Worm (Caenorhabditis elegans): ENCODE results near the gene vha-4.
A peak's percentile ranks its signal among the peaks of the same experiment; 100 is the strongest.

vha-4 gene

DNA sequence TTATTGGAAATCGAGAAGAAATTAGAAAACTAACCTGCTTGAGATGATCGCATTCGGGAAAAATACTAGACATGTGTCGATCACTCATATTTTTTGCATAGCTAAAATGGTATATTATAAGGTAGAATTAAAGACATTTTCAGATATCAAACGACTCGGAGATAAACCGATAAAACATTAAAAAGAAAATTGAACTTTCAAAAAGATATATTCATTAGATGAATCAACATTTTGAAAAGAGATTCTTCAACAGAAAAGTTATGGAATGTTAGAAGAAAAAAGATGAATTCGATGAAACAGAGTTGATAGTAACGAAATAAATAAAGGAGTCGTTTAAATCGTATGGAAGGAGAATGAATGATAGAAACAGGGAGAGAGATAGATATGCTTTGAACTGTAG, 23.5 kb downstream of the vha-4 start, which contains the start of gene mdmh-35:
TSS of gene mdmh-35 (minus strand) at position 101 of the 400 bp plus-strand sequence.
- no peak for TF ChIP-seq lin-14 (GFP tag; optimal IDR thresholded peaks at IDR 0.05)
- no peak for TF ChIP-seq sptf-1 (tag; optimal IDR thresholded peaks at IDR 0.05)

DNA sequence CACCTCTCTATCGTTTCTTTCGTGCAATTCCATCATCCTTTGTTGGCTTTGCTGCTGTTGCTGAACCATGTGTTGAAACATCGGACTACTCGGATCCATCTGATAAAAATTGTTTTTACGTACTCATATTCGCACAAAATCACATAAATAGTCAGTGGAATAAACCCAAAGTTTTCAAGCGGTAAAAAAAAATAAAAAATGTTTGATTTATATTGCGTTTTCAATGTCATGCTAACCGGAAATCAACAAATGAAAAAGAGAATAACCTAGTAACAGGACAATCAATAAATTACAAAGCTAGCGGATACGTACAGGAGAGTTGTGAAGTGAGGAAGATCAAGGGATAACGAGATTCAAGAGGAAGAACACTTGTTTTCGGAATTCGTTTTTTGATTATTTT, 24.2 kb downstream of the vha-4 start, which contains the start of gene mdt-10:
TSS of gene mdt-10 (minus strand) at position 101 of the 400 bp plus-strand sequence.
- TF ChIP-seq vab-15 (tag; optimal IDR thresholded peaks at IDR 0.05) = no peak
- no peak for TF ChIP-seq ceh-8 (GFP tag; optimal IDR thresholded peaks at IDR 0.05)
- no peak for TF ChIP-seq rnt-1 (tag; optimal IDR thresholded peaks at IDR 0.05)
- TF ChIP-seq grh-1 (GFP tag; IDR thresholded peaks at IDR 0.05) = no peak
- no peak for TF ChIP-seq lir-3 (tag; optimal IDR thresholded peaks at IDR 0.05; ENCODE audit: poor library complexity)
- TF ChIP-seq pqm-1 (tag; optimal IDR thresholded peaks at IDR 0.05) = no peak
- TF ChIP-seq mep-1 (tag; optimal IDR thresholded peaks at IDR 0.05) = no peak
- no peak for TF ChIP-seq unc-62 (GFP tag; optimal IDR thresholded peaks at IDR 0.05)
- no peak for TF ChIP-seq isw-1 (GFP tag; IDR thresholded peaks at IDR 0.05)
- TF ChIP-seq ceh-90 (tag; optimal IDR thresholded peaks at IDR 0.05) = no peak
- TF ChIP-seq egl-27 (tag; optimal IDR thresholded peaks at IDR 0.05) = no peak
- TF ChIP-seq ztf-11 (tag; optimal IDR thresholded peaks at IDR 0.05) = no peak
- no peak for TF ChIP-seq unc-86 (tag; optimal IDR thresholded peaks at IDR 0.05)
- TF ChIP-seq ceh-88 (GFP tag; IDR thresholded peaks at IDR 0.05) = no peak
- no peak for TF ChIP-seq tlp-1 (tag; optimal IDR thresholded peaks at IDR 0.05)
- no peak for TF ChIP-seq dsc-1 (tag; optimal IDR thresholded peaks at IDR 0.05)
- TF ChIP-seq elt-2 (tag; optimal IDR thresholded peaks at IDR 0.05) = no peak

DNA sequence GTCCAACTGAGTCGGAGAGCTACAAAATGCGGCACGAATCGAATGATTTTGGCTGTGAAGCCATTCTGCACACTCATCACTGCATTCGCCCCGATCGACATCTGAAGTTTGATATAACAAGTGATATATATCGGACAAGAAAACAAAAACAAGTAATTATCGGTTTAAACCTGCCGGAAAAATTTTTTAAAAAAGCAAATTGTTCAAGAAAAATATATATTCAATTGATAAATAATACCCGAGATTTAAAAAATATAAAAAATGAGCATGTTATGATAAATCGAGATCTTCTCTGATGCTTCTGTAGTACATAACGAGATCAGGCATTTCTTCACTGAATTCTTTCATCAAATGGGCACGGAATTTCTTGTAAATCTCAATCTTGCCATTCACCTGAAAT, 25.4 kb downstream of the vha-4 start, which contains the start of gene T09A5.5:
TSS of gene T09A5.5 (minus strand) at position 101 of the 400 bp plus-strand sequence.
- TF ChIP-seq nhr-84 (tag; optimal IDR thresholded peaks at IDR 0.05) (no peak), unc-62 (GFP tag; optimal IDR thresholded peaks at IDR 0.05) (no peak), efl-1 (optimal IDR thresholded peaks at IDR 0.05) (no peak), efl-1 (GFP tag; optimal IDR thresholded peaks at IDR 0.05 in 1 of 2) (no peak), fkh-8 (tag; optimal IDR thresholded peaks at IDR 0.05) (no peak), dsc-1 (tag; optimal IDR thresholded peaks at IDR 0.05) (no peak), sptf-1 (tag; optimal IDR thresholded peaks at IDR 0.05) (no peak), aly-2 (tag; optimal IDR thresholded peaks at IDR 0.05) (no peak), sox-4 (tag; optimal IDR thresholded peaks at IDR 0.05) (no peak), jun-1 (tag; optimal IDR thresholded peaks at IDR 0.05) (no peak), nhr-19 (GFP tag; conservative IDR thresholded peaks at IDR 0.05) (no peak), ceh-63 (GFP tag; optimal IDR thresholded peaks at IDR 0.05) (no peak), nhr-90 (tag; optimal IDR thresholded peaks at IDR 0.05; ENCODE audit: poor library complexity) (no peak), lin-13 (GFP tag; optimal IDR thresholded peaks at IDR 0.05) (no peak), pqm-1 (tag; optimal IDR thresholded peaks at IDR 0.05) (no peak), ztf-11 (tag; optimal IDR thresholded peaks at IDR 0.05) (no peak), nhr-20 (tag; optimal IDR thresholded peaks at IDR 0.05) (no peak), lin-39 (tag; optimal IDR thresholded peaks at IDR 0.05) (no peak), ets-5 (GFP tag; IDR thresholded peaks at IDR 0.05) (no peak), alr-1 (tag; optimal IDR thresholded peaks at IDR 0.05; ENCODE audit: borderline replicate concordance) (no peak), nhr-76 (tag; optimal IDR thresholded peaks at IDR 0.05) (no peak)

DNA sequence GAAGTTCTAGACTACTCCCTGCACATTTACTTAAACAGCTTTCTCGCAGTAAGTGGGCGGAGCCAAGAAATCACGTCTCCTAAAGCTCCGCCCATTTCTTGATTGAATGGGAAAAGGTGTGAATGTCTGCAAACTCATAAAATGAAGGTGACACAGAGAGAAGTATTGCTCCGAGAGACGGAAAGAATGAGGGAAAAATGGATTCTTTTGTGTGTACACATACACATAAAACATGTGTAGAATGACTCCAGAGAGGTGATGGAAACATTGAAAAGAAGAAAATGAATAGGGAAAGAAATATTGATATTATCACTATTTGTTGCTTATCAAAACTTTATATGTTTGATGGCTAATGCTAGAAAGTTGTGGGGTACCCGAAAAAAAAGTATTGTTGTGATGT, 27.6 kb downstream of the vha-4 start:
- no peak for TF ChIP-seq efl-1 (optimal IDR thresholded peaks at IDR 0.05)
- peak in 1 of 2 experiments; percentile 77 for TF ChIP-seq efl-1 (GFP tag; optimal IDR thresholded peaks at IDR 0.05 in 1 of 2)
- no peak for TF ChIP-seq alr-1 (tag; optimal IDR thresholded peaks at IDR 0.05; ENCODE audit: borderline replicate concordance)
- peak in 1 of 2 experiments; percentile 23 for TF ChIP-seq lin-35 (GFP tag; optimal IDR thresholded peaks at IDR 0.05)
- TF ChIP-seq mep-1 (tag; optimal IDR thresholded peaks at IDR 0.05) = peak; percentile 16
- no peak for TF ChIP-seq Y116A8C.19 (tag; optimal IDR thresholded peaks at IDR 0.05; ENCODE audit: borderline replicate concordance)
- TF ChIP-seq nhr-28 (tag; optimal IDR thresholded peaks at IDR 0.05) = no peak
- peak; percentile 10 for TF ChIP-seq lin-14 (GFP tag; optimal IDR thresholded peaks at IDR 0.05)
